Worm (Caenorhabditis elegans) whole organism, mixed stage, embryonic: Measurements from ENCODE around the gene nspe-5.

Experiments
- M03D4.4 ChIP-seq: sonication (generic microtip); optimal IDR thresholded peaks from 2 replicates; lab custom pipeline; 2017; ENCODE audit warnings: mild to moderate bottlenecking, missing genetic modification characterization, missing compliant biosample characterization
- drap-1 ChIP-seq: fragments of 200-800 bp; sonication (Bioruptor generic); optimal IDR thresholded peaks from 3 replicates; lab custom pipeline; 2018; ENCODE audit warnings: mild to moderate bottlenecking, missing genetic modification characterization, missing compliant biosample characterization
- elt-1 ChIP-seq: sonication (generic microtip); optimal IDR thresholded peaks from 2 replicates; lab custom pipeline; 2017; ENCODE audit warnings: missing genetic modification characterization, mild to moderate bottlenecking, missing compliant biosample characterization, antibody characterized with exemption, moderate library complexity, borderline replicate concordance; ENCODE audit not compliant: insufficient read depth
- hlh-1 ChIP-seq: fragments of 150-350 bp; optimal IDR thresholded peaks from 2 replicates; lab custom pipeline; 2014; ENCODE audit warnings: missing biosample characterization, missing genetic modification reagents, missing genetic modification characterization
- nhr-2 ChIP-seq: fragments of 150-350 bp; optimal IDR thresholded peaks from 2 replicates; lab custom pipeline; 2014; ENCODE audit warnings: missing biosample characterization, missing genetic modification characterization
- nhr-237 ChIP-seq: fragments of 150-350 bp; optimal IDR thresholded peaks from 2 replicates; lab custom pipeline; 2014; ENCODE audit warnings: missing biosample characterization, missing genetic modification characterization
- nhr-28 ChIP-seq: fragments of 150-350 bp; optimal IDR thresholded peaks from 2 replicates; lab custom pipeline; 2014; ENCODE audit warnings: missing biosample characterization, missing genetic modification characterization
- sem-2 ChIP-seq: fragments of 200-800 bp; sonication (Bioruptor generic); optimal IDR thresholded peaks from 2 replicates; lab custom pipeline; 2018; ENCODE audit warnings: mild to moderate bottlenecking, missing genetic modification characterization, missing compliant biosample characterization

Gene nspe-5

ce11 chrII:12678867-12679134 is 50.1 kb downstream of the nspe-5 start, which contains the start of gene Y38E10A.24:
Y38E10A.24 (plus strand) TSS chrII:12679035.
- no peak for TF ChIP-seq hlh-1 (tag; lab: Kevin White, UChicago)
- no peak for TF ChIP-seq nhr-2
- no peak for TF ChIP-seq nhr-28 (tag; lab: Kevin White, UChicago)
- TF ChIP-seq elt-1: no peak
- TF ChIP-seq sem-2 (GFP tag; lab: Kevin White, UChicago): no peak
- TF ChIP-seq drap-1: no peak
- TF ChIP-seq nhr-237 (tag; lab: Kevin White, UChicago): no peak
- no peak for TF ChIP-seq M03D4.4 (tag; lab: Kevin White, UChicago)
- TF ChIP-seq, all 35 proteins: peak for 0
